Fruit fly (Drosophila melanogaster) Kc167 (cell line): ENCODE data around the gene CG4982.

Experiments
- Myc ChIP-seq: fragments of >200 bp; optimal IDR thresholded peaks from 2 replicates; lab custom pipeline; 2017; ENCODE audit warnings: missing external identifiers
- Sin3A ChIP-seq: fragments of >200 bp; optimal IDR thresholded peaks from 2 replicates; lab custom pipeline; 2018; ENCODE audit warnings: missing external identifiers
- h ChIP-seq: fragments of >200 bp; optimal IDR thresholded peaks from 3 replicates; lab custom pipeline; 2018; ENCODE audit warnings: missing external identifiers
- insv ChIP-seq: fragments of >200 bp; optimal IDR thresholded peaks from 3 replicates; lab custom pipeline; 2018; ENCODE audit warnings: missing external identifiers
- psq ChIP-seq: fragments of >200 bp; optimal IDR thresholded peaks from 2 replicates; lab custom pipeline; 2017; ENCODE audit warnings: missing external identifiers
- ttk ChIP-seq: sonication (Bioruptor generic); optimal IDR thresholded peaks from 2 replicates; lab custom pipeline; 2017; ENCODE audit warnings: missing external identifiers

The CG4982 gene

DNA sequence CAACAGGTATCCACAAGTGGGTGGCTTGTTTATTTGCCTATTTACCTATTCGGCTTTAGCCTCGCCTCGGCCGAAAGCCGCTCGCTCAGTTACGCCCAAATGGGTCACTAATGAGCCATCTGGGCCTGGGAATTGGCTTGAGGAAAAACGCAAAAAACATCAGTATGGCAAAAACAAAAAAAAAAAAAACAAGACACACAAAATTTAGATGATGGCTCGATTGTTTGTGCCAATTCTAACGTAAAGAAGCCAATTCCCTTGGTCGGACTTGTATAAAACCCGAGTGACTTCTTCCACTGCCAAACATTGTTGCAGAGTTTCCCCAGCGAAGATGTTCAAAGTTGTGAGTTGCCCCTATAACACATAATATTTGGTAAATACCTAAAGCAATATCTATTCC, at the start of gene CG4982:
TSS of gene CG4982 (plus strand) at position 301 of the 400 bp plus-strand sequence.
- TF ChIP-seq h (lab: Kevin White, UChicago) = no peak
- no peak for TF ChIP-seq Sin3A
- TF ChIP-seq psq (lab: Kevin White, UChicago) = no peak
- no peak for TF ChIP-seq insv
- TF ChIP-seq Myc (lab: Kevin White, UChicago) = no peak
- TF ChIP-seq ttk (lab: Kevin White, UChicago) = no peak

DNA sequence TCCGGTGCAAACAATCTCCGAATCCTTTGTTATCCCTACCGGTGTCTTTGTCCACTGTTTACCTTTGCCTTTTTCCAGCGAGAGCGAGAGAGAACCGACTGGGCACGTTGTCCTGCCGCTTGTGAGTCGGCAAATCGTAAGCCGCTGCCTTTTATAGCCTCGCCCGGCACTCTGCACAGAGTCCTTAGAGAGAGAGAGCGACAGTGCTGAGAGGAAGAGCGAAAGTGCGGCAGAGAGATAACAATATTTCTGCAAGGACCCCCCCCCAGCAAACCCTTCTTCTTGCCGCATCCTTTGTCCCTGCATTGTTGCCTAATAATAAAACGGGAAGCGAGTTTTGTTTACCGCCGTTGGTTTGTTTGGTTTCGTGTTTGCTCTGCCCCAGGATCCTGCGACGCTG, 49.0 kb upstream of the CG4982 start, which contains the start of gene CG13055:
TSS of gene CG13055 (minus strand) at position 101 of the 400 bp plus-strand sequence.
- TF ChIP-seq Myc (lab: Kevin White, UChicago) = no peak
- no peak for TF ChIP-seq Sin3A
- TF ChIP-seq insv = no peak

DNA sequence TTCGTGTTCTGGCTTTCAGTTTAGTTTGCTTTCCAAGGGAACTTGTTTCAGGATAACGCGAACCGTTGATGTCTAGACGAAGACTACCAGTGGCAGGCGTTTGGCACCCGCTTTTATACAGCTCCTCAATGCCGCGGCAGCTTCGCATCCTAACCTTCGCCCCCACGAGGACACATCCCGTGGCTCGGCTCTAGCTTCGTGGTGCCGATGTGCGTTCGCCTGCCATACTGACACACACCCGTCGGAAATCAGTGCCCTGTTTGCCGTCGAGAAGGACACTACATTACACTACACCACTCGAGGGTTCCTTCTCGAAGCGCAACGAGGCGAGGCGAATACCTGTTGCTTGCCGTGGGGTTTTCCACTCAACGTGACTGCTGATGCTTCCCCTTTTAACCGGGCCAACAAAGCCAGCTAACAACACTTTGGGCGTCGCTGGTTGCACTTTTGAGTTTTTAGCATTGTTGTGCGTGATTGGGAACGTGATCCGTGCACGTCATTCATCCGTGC, 44.1 kb upstream of the CG4982 start, which contains the start of gene CG13054:
TSS of gene CG13054 (minus strand) at position 74 of the 510 bp plus-strand sequence.
- TF ChIP-seq ttk (lab: Kevin White, UChicago) (no peak), psq (lab: Kevin White, UChicago) (no peak)

DNA sequence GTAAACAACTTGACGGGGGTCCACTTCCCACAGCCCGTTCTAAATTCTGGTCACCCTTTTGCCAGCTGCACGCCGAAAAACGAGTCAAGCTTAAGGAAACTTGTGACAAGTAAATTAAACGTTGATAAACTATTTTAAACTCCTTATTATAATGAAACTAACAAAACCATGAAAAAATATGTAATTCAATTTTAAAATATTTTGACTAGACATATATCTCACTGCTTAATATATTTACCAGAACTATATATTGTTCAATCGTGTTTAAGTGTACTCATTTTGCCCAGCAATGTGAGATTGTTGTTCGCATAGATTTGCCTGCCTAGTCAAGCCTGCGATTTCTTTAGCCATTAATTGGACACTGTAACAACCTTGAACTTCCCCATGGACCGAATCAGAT, 41.7 kb upstream of the CG4982 start, which contains the start of gene CG13053:
TSS of gene CG13053 (minus strand) at position 171 of the 400 bp plus-strand sequence.
- TF ChIP-seq Sin3A (no peak), insv (no peak)

DNA sequence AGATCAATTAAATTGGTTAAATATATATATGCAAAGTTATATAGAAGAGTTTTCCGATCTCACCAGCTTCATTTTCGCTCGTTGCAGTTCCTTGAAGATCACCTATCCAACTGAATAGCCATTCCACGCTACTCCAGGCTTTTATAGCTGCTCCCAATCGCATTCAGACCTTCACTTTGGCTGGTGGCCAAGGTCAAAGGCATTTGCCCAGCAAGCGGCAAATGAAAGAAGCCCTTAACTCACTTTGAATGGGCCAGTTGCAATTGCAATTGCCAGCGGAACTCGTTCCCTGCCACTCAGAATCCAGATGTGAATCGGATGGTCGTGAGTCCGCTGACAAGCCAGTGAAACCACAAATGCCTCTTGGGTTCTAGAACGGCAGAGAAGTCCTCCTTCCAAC, 39.7 kb upstream of the CG4982 start, which contains the start of gene CG34247:
TSS of gene CG34247 (minus strand) at position 101 of the 400 bp plus-strand sequence.
- no peak for TF ChIP-seq h (lab: Kevin White, UChicago)
- no peak for TF ChIP-seq Sin3A
- TF ChIP-seq ttk (lab: Kevin White, UChicago) = no peak
- TF ChIP-seq Myc (lab: Kevin White, UChicago) = no peak
- no peak for TF ChIP-seq insv
- TF ChIP-seq psq (lab: Kevin White, UChicago) = no peak

DNA sequence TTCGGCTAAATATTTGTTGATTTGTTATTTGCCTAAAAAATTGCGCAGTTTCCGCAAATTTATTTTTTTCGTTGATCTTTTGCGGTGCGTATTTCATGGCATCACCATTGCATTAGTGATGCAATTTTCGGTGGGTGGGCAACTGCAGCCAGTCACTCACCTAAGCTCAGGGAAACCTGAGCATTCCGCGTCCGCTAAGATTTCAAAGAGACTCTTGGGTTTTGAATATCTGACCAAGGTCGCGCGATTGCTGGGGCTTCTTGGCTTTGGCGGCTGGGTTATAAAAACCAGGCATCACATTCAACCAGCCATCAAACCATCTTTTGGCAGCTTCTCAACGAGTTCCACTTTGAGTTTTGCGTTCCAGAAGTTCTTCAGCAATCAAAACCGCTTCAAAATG, 38.8 kb upstream of the CG4982 start, which contains the start of gene CG13071:
TSS of gene CG13071 (plus strand) at position 301 of the 400 bp plus-strand sequence.
- TF ChIP-seq insv (no peak), Sin3A (no peak), ttk (lab: Kevin White, UChicago) (no peak), h (lab: Kevin White, UChicago) (no peak), Myc (lab: Kevin White, UChicago) (no peak), psq (lab: Kevin White, UChicago) (no peak)

DNA sequence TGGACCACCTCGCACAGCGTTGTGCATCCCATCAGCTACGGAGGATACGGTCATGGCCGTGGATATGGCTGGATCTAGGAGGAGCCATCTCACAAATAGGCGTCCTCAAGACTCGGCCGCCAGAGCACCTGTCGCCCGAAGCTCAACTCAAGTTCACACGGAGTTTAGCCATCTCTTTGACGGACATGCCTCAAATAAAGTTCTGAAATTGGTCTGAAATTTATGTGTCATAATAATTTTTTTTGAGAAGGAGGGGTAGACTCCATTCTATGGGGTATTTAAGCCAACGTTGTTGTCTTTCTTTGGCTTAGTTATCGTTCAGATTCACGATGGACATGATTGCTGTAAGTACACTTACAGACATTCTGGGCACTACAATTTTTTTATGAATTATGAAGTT, 38.2 kb upstream of the CG4982 start, which contains the start of gene CG13070:
TSS of gene CG13070 (plus strand) at position 301 of the 400 bp plus-strand sequence.
- no peak for TF ChIP-seq psq (lab: Kevin White, UChicago)
- TF ChIP-seq ttk (lab: Kevin White, UChicago) = no peak

DNA sequence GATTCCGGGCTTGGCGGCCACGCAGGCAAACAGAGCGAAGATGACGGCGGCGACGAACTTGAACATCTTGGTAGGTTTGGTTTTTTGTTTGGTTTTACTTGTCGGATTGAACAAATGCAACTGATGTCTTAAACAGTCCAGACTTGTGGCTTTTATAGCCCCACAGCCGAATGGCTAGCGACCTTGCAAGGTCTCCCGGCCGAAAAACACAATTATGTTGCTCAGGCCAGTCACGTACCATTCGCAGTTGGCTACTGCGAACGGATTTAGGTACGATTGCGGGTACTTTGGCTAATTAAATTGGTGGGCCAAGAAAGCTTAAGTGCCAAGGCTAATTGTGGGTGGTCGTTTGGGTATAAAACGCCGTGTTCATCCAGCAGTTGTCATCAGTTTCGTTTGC, 36.3 kb upstream of the CG4982 start, which contains the start of the genes CG13051 and CG13069:
TSS of gene CG13051 (minus strand) at position 101 of the 400 bp plus-strand sequence.
TSS of gene CG13069 (plus strand) at position 386 of the 400 bp plus-strand sequence.
- TF ChIP-seq h (lab: Kevin White, UChicago) (no peak), Sin3A (no peak), Myc (lab: Kevin White, UChicago) (no peak), ttk (lab: Kevin White, UChicago) (no peak), insv (no peak), psq (lab: Kevin White, UChicago) (no peak)

DNA sequence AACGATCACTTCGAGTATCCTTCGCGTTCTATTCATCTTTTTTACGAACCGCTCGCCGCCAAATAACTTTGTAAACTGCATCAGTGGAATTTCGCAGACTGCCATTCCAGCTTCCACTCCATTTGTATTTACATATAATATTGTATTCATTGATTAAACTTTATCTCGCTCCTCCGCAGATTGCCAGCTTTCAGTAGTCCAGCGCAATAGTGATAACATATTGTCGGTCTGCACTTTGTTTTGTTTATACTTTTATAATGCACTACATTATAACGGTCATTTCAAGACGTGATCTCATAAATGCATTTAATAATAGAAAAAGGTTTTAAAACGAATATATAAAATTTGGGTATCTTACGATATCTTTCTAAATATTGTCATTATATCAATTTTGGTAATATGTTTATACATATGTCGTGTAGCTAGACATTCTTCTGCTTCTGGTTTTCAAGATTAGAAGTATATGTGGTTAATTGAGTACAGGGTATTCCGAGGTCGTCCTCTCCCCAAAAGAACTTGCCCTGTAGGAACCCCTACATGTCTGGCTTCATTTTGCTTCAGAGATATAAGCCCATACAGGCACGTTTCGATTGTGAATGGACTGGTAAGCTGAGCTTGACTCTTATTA, 33.0 kb upstream of the CG4982 start, which contains the start of gene CG4950:
TSS of gene CG4950 (minus strand) at position 51 of the 628 bp plus-strand sequence.
- TF ChIP-seq Myc (lab: Kevin White, UChicago) (no peak), h (lab: Kevin White, UChicago) (no peak), insv (no peak), ttk (lab: Kevin White, UChicago) (no peak), psq (lab: Kevin White, UChicago) (no peak), Sin3A (no peak)

DNA sequence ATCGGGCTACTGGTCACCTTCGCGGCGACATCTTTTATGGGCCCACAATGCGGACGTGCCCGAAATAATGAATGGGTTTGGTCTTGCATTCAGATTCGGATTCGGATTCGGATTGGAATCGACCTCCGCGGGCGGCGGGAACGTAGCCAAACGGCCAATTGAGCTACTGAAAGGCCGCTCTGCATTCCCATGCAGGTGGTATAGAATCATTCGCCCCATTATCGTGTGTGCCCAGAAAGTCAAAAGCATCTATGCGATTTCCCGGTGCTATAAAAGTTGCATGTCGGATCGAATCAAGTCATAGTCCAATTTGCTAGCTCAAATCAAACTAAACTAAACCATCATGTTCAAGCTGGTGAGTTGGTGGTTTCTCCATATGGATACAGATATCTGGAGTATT, 32.2 kb upstream of the CG4982 start, which contains the start of gene CG13068:
TSS of gene CG13068 (plus strand) at position 301 of the 400 bp plus-strand sequence.
- no peak for TF ChIP-seq Sin3A
- TF ChIP-seq h (lab: Kevin White, UChicago) = no peak
- TF ChIP-seq Myc (lab: Kevin White, UChicago) = no peak
- TF ChIP-seq ttk (lab: Kevin White, UChicago) = no peak
- TF ChIP-seq psq (lab: Kevin White, UChicago) = no peak
- TF ChIP-seq insv = no peak

DNA sequence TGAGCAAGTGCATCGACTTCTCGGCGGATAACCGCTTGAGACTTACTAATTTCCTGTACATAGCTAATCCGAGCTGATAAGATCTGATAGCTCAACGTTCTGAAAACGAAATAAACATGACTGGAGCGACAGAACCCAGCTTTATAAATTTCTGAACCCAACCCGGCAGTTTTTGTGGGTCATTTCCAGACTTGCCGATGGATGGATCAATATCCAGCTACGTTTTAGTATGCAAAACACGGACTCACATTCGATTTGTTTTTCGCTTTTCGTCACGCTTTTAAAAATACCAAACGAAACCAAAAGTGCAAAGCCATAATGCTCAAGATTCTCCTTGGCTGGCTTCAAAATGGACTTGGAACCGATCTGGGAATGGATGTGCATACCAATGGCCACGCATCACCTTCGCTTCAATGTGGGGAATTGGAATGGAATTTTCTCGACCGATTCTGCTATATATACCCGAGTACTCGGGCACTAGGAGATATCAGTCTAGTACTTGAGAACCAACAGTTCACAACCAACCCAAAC, 30.4 kb upstream of the CG4982 start, which contains the start of the genes CG34248 and CG13067:
TSS of gene CG34248 (minus strand) at position 101 of the 531 bp plus-strand sequence.
TSS of gene CG13067 (plus strand) at position 481 of the 531 bp plus-strand sequence.
- TF ChIP-seq Sin3A (no peak), ttk (lab: Kevin White, UChicago) (no peak), h (lab: Kevin White, UChicago) (no peak), Myc (lab: Kevin White, UChicago) (no peak)

DNA sequence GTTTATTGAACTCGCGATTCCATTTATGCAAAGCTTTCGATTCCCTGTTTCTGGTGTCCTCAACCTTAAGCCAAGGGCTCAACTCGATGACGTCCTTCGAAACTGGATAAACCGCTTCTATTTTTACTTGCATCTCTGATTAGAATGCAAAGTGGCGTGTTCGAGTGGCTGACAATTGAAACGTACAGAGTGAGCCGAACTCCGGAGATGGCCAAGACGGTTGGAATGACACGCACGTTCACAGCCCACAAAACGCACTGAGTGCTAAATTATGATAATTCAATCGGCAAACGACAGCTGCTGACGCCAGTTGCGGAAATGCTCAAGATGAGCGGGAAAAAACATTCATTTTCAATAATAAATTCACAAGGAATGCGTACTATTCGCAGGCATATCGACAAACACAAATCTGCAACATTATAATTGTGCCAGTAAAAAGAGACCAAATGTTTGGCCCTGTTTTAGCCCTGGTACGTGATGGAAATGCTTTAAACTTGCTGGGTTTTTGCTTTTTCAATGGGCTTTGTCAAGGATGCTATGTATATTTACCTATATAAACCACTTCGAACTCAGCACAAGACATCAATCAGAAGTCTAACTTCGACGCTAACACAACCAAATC, 28.8 kb upstream of the CG4982 start, which contains the start of gene CG13066:
TSS of gene CG13066 (plus strand) at position 572 of the 622 bp plus-strand sequence.
- TF ChIP-seq ttk (lab: Kevin White, UChicago) (no peak), Myc (lab: Kevin White, UChicago) (no peak), h (lab: Kevin White, UChicago) (no peak), psq (lab: Kevin White, UChicago) (no peak), insv (no peak), Sin3A (no peak)
